Worm (Caenorhabditis elegans) whole organism, early embryonic: ENCODE data around the gene cgh-1.
"Not testable (repeated sequence)": the region's sequence is repeated elsewhere in the genome, so short reads cannot be mapped to it uniquely, and the experiment has no call there.

Source experiments
- B0310.2 ChIP-seq: sonication (generic microtip); optimal IDR thresholded peaks from 2 replicates; lab custom pipeline; 2016; ENCODE audit warnings: mild to moderate bottlenecking, missing genetic modification characterization, missing compliant biosample characterization
- F13C5.2 ChIP-seq: sonication (generic microtip); optimal IDR thresholded peaks from 2 replicates; lab custom pipeline; 2017; ENCODE audit warnings: mild to moderate bottlenecking, missing genetic modification characterization, inconsistent platforms, missing compliant biosample characterization
- aly-1 ChIP-seq: sonication (generic microtip); optimal IDR thresholded peaks from 2 replicates; lab custom pipeline; 2016; ENCODE audit warnings: missing genetic modification characterization, missing compliant biosample characterization
- ama-1 ChIP-seq: fragments of 150-350 bp; optimal IDR thresholded peaks from 2 replicates; lab custom pipeline; 2014
- ceh-13 ChIP-seq: fragments of 200-800 bp; sonication (Bioruptor generic); optimal IDR thresholded peaks from 2 replicates; lab custom pipeline; 2018; ENCODE audit warnings: mild to moderate bottlenecking, missing genetic modification characterization, missing compliant biosample characterization
- ceh-36 ChIP-seq: sonication (generic microtip); optimal IDR thresholded peaks from 2 replicates; lab custom pipeline; 2016; ENCODE audit warnings: missing genetic modification characterization, inconsistent platforms, missing compliant biosample characterization
- ets-7 ChIP-seq: sonication (generic microtip); optimal IDR thresholded peaks from 2 replicates; lab custom pipeline; 2016; ENCODE audit warnings: missing genotype, missing genetic modification characterization, missing compliant biosample characterization
- flt-1 ChIP-seq: fragments of 200-800 bp; sonication (Bioruptor generic); IDR thresholded peaks from 2 replicates; pipeline ENCODE4 v1.3.6; 2022; ENCODE audit warnings: missing genetic modification characterization, missing compliant biosample characterization
- hmbx-1 ChIP-seq: sonication (generic microtip); optimal IDR thresholded peaks from 2 replicates; lab custom pipeline; 2016; ENCODE audit warnings: mild to moderate bottlenecking, missing genetic modification characterization, missing compliant biosample characterization
- hmg-4 ChIP-seq: fragments of 200-800 bp; sonication (Bioruptor generic); optimal IDR thresholded peaks from 2 replicates; lab custom pipeline; 2018; ENCODE audit warnings: mild to moderate bottlenecking, missing genetic modification characterization, missing compliant biosample characterization
- hnd-1 ChIP-seq: sonication (generic microtip); optimal IDR thresholded peaks from 2 replicates; lab custom pipeline; 2016; ENCODE audit warnings: missing genetic modification characterization, missing compliant biosample characterization
- pes-1 ChIP-seq: fragments of 200-800 bp; sonication (Bioruptor generic); IDR thresholded peaks from 2 replicates; pipeline ENCODE4 v1.3.6; 2022; ENCODE audit warnings: missing genetic modification reagents, missing genetic modification characterization, missing compliant biosample characterization
- scrt-1 ChIP-seq: fragments of 200-800 bp; sonication (Bioruptor generic); IDR thresholded peaks from 2 replicates; pipeline ENCODE4 v1.3.6; 2022; ENCODE audit warnings: missing genetic modification characterization, missing compliant biosample characterization
- sea-1 ChIP-seq: fragments of 200-800 bp; sonication (Bioruptor generic); conservative IDR thresholded peaks from 2 replicates; pipeline ENCODE4 v1.3.6; 2022; ENCODE audit warnings: missing genetic modification characterization, missing compliant biosample characterization
- tbx-11 ChIP-seq: fragments of 200-800 bp; sonication (Bioruptor generic); IDR thresholded peaks from 2 replicates; pipeline ENCODE4 v1.3.6; 2022; ENCODE audit warnings: missing genetic modification characterization, missing compliant biosample characterization
- tbx-37 ChIP-seq: fragments of 200-800 bp; sonication (Bioruptor generic); conservative IDR thresholded peaks from 2 replicates; pipeline ENCODE4 v1.3.6; 2022; ENCODE audit warnings: missing genetic modification reagents, missing genetic modification characterization, missing compliant biosample characterization
- tra-4 ChIP-seq: sonication (generic microtip); optimal IDR thresholded peaks from 2 replicates; lab custom pipeline; 2017; ENCODE audit warnings: missing genetic modification characterization, missing compliant biosample characterization

The cgh-1 gene

ce11 chrIII:7478932-7479331 is 18.7 kb downstream of the cgh-1 start:
- TF ChIP-seq F13C5.2 (tag; lab: Kevin White, UChicago) (no peak), pes-1 (GFP tag; lab: Robert Waterston, UW) (no peak), scrt-1 (no peak), aly-1 (no peak), flt-1 (GFP tag; lab: Robert Waterston, UW) (no peak), tra-4 (tag; lab: Kevin White, UChicago) (no peak), hmbx-1 (tag; lab: Kevin White, UChicago) (no peak), sea-1 (GFP tag; lab: Robert Waterston, UW) (no peak), tbx-11 (GFP tag; lab: Robert Waterston, UW) (no peak), hnd-1 (no peak), ets-7 (tag; lab: Kevin White, UChicago) (no peak), hmg-4 (GFP tag; lab: Kevin White, UChicago) (no peak), ceh-36 (no peak)

ce11 chrIII:7468980-7469379 is 28.7 kb downstream of the cgh-1 start, which contains the start of gene H14A12.5:
H14A12.5 (minus strand) TSS chrIII:7469080.
- not testable (repeated sequence) for TF ChIP-seq ceh-36; sea-1 (GFP tag; lab: Robert Waterston, UW); flt-1 (GFP tag; lab: Robert Waterston, UW)

ce11 chrIII:7465347-7465746 is 32.3 kb downstream of the cgh-1 start, which contains the start of gene fum-1:
fum-1 (plus strand) TSS chrIII:7465605.
- no peak for TF ChIP-seq ceh-36
- TF ChIP-seq sea-1 (GFP tag; lab: Robert Waterston, UW): no peak
- TF ChIP-seq tra-4 (tag; lab: Kevin White, UChicago): no peak
- TF ChIP-seq tbx-37 (GFP tag; lab: Robert Waterston, UW): no peak
- TF ChIP-seq pes-1 (GFP tag; lab: Robert Waterston, UW): no peak
- no peak for TF ChIP-seq aly-1
- TF ChIP-seq hmbx-1 (tag; lab: Kevin White, UChicago): no peak
- TF ChIP-seq flt-1 (GFP tag; lab: Robert Waterston, UW): no peak

ce11 chrIII:7463438-7464008 is 34.1 kb downstream of the cgh-1 start, which contains the start of gene H14A12.3:
H14A12.3 (plus strand) TSS chrIII:7463797.
- TF ChIP-seq hmg-4 (GFP tag; lab: Kevin White, UChicago) (no peak), aly-1 (no peak), ceh-36 (no peak), F13C5.2 (tag; lab: Kevin White, UChicago) (no peak), tra-4 (tag; lab: Kevin White, UChicago) (no peak), tbx-37 (GFP tag; lab: Robert Waterston, UW) (no peak), sea-1 (GFP tag; lab: Robert Waterston, UW) (no peak), scrt-1 (no peak), ets-7 (tag; lab: Kevin White, UChicago) (no peak)

ce11 chrIII:7462295-7462694 is 35.3 kb downstream of the cgh-1 start, which contains the start of gene fipr-20:
fipr-20 (minus strand) TSS chrIII:7462395.
- TF ChIP-seq tbx-11 (GFP tag; lab: Robert Waterston, UW): no peak
- TF ChIP-seq hmg-4 (GFP tag; lab: Kevin White, UChicago): no peak
- no peak for TF ChIP-seq hnd-1
- TF ChIP-seq ceh-13 (GFP tag; lab: Kevin White, UChicago): no peak
- TF ChIP-seq sea-1 (GFP tag; lab: Robert Waterston, UW): no peak
- no peak for TF ChIP-seq scrt-1
- no peak for TF ChIP-seq F13C5.2 (tag; lab: Kevin White, UChicago)
- TF ChIP-seq tbx-37 (GFP tag; lab: Robert Waterston, UW): no peak
- TF ChIP-seq aly-1: no peak
- no peak for TF ChIP-seq hmbx-1 (tag; lab: Kevin White, UChicago)
- TF ChIP-seq B0310.2 (tag; lab: Kevin White, UChicago): no peak
- TF ChIP-seq ceh-36: no peak
- TF ChIP-seq ets-7 (tag; lab: Kevin White, UChicago): no peak
- no peak for TF ChIP-seq tra-4 (tag; lab: Kevin White, UChicago)
- TF ChIP-seq pes-1 (GFP tag; lab: Robert Waterston, UW): no peak
- TF ChIP-seq ama-1: no peak
- no peak for TF ChIP-seq flt-1 (GFP tag; lab: Robert Waterston, UW)

ce11 chrIII:7460018-7460417 is 37.6 kb downstream of the cgh-1 start, which contains the start of gene mls-1:
mls-1 (plus strand) TSS chrIII:7460341.
- TF ChIP-seq ceh-13 (GFP tag; lab: Kevin White, UChicago) (no peak), hmg-4 (GFP tag; lab: Kevin White, UChicago) (no peak), flt-1 (GFP tag; lab: Robert Waterston, UW) (no peak)

ce11 chrIII:7458846-7459365 is 38.7 kb downstream of the cgh-1 start, which contains the start of the genes fipr-19 and fipr-18:
fipr-19 (minus strand) TSS chrIII:7458946.
fipr-18 (plus strand) TSS chrIII:7459315.
- TF ChIP-seq hmbx-1 (tag; lab: Kevin White, UChicago) (no peak), ets-7 (tag; lab: Kevin White, UChicago) (no peak), hmg-4 (GFP tag; lab: Kevin White, UChicago) (no peak), F13C5.2 (tag; lab: Kevin White, UChicago) (no peak), ceh-36 (no peak), scrt-1 (no peak), sea-1 (GFP tag; lab: Robert Waterston, UW) (no peak)

- no peak for TF ChIP-seq hnd-1
Observed at ce11 chrIII:7456640-7457039, 41.0 kb downstream of the cgh-1 start, which contains the start of gene Y69F12A.1. Y69F12A.1 (plus strand) TSS chrIII:7456940.
